Fruit fly (Drosophila melanogaster) whole organism, larva: Measurements from ENCODE around the gene tral.

Experiments used
- noc ChIP-seq: fragments of 200-800 bp; sonication (Bioruptor generic); optimal IDR thresholded peaks from 3 replicates; lab custom pipeline; 2019; ENCODE audit warnings: missing biosample characterization, mild to moderate bottlenecking, missing genetic modification characterization, moderate library complexity

tral gene

DNA sequence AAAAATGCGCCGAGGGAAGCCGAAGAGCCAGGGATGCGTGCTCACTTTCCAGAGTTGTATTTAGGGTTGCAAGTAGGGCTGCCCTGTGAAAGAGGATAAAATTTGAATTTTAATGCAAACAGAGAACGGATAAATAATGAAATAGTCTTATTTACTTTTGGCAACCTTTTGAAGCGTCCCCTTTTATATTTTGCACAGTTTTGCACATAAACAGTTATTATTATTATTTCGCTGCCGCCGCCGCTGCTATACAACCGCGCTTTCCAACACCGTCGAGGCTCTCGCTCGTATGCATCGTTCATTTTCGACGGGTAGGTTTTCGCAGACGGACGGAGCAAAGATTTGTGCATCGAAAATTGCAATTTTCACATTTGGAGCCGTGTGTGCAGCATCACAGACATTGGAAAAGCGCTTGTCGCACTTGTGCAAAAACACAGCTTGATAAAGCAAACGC lies at the start of gene tral, which contains the start of gene sti:
Gene tral, plus strand, starts transcription at position 298 of the 454 bp plus-strand sequence.
Gene sti, minus strand, starts transcription at position 54 of the 454 bp plus-strand sequence.
- TF ChIP-seq noc (tag; lab: Kevin White, UChicago) = peak; percentile 78

DNA sequence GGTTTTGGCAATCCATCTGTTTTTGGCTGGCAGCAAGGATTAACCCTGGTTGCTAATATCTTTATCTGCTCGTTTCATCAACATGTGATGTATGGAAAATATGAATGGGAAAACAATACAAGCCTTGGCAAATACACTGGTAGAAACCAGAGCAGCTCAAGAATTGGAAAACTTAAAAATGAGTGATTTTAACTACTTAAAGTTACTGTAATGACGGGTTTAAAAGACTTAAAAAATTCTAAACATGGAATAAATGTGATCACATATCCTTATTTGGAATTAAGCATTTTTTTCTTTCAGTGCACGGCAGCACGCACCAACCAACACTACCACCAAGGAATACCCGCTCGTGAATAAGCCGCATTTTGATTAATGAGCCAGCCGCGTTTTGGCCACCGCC lies 49.6 kb upstream of the tral start:
- TF ChIP-seq noc (tag; lab: Kevin White, UChicago) = no peak

DNA sequence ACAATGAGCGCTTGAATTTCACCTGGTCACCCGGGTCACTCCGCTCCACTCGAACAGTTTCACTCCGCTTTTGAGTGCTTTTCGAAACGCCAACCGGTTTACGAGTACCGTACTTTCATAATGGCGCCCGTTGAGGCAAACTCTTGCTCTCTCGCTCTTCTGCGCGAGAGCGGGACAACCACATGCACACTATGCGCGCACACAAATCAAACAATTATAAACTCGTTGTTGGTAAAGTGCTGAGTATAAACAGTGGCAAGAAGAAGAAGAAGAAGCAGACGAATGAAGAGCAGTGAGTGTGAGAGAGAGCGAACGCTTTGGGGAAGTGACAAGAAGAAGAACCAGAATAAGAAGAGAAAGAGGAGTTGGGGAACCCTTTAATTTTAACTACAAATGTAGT lies 46.8 kb upstream of the tral start, which contains the start of gene eyg:
Gene eyg, minus strand, starts transcription at position 6 of the 400 bp plus-strand sequence.
- TF ChIP-seq noc (tag; lab: Kevin White, UChicago) = no peak

DNA sequence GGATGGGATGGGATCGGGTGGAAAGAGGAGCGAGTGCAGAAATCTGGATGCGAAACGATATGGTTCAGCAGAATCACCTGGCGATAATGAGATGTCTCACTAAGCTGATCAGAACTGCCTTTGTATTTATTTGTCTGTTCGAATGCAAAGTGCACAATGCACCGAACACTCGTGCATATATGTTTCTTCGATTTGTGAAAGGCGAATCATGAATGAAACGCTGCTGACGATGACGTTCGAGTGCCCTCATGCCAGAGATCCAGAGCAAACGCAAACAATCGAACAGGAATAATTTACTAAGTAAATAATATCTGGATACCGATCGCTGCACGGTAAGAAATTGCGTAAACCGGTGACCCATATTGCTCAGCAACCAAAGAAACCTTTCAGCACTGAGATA lies 45.2 kb upstream of the tral start, which contains the start of gene CG32102:
Gene CG32102, minus strand, starts transcription at position 101 of the 400 bp plus-strand sequence.
- no peak for TF ChIP-seq noc (tag; lab: Kevin White, UChicago)

DNA sequence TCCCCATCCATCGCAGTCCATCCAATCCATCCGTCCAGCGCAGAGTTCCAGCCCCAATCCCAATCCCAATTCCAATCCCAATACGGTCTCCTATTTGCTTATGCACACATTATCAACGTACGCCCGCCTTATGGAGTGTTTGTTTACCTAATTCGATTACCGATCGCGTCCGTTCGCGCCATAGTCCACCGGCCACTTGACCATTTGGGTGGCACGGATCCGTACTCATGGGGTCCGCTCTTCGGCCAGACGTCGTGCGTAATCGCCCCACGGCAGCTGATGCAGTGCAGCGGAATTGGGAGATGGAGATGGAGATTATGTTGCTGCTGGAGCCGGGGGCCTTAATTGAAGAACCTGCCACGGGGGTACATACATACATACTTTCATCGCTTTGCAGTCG lies 44.4 kb upstream of the tral start:
- TF ChIP-seq noc (tag; lab: Kevin White, UChicago) = no peak

DNA sequence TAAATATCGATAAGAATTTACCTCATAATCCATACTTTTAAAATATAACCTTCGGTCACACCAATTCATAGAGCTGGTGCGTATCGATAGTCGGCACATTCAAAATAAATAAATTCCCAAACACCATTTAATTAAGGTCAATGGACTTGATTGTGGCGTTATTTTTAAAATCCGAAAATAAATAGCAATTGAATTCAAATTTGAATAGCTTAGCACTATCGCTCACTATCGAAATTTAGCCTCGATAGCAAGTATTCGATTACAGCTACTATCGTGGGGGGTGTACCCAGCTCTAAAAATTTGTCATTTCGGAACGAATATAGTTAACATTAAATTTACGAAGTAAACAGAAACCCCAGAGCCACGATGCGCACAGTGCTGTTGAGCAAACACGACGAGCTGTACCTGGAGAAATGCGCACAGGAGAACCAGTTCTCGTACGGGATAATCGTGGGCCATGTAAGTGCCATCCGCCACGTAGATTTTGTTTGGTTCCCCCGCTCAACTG lies 43.3 kb upstream of the tral start, which contains the start of gene CG10616:
Gene CG10616, plus strand, starts transcription at position 258 of the 508 bp plus-strand sequence.
- no peak for TF ChIP-seq noc (tag; lab: Kevin White, UChicago)

DNA sequence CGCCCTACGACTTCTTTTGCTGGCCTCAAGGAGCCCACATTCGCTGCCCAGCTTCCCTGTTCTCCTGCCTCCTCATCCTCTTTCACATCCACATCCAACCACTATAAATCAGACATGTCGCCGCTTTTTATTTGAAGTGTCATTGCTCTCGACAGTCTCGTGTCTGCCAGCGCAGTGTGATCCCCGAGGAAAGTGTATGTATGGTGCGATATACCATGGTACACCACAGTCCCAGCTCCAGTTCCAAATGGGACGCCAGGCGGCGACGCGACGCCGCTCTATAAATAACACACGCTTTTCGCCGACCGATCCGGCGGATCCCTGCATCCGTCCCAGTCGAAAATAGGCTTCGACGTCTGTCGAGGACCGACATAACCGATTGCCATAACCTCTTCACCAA lies 36.6 kb upstream of the tral start:
- TF ChIP-seq noc (tag; lab: Kevin White, UChicago) = no peak

DNA sequence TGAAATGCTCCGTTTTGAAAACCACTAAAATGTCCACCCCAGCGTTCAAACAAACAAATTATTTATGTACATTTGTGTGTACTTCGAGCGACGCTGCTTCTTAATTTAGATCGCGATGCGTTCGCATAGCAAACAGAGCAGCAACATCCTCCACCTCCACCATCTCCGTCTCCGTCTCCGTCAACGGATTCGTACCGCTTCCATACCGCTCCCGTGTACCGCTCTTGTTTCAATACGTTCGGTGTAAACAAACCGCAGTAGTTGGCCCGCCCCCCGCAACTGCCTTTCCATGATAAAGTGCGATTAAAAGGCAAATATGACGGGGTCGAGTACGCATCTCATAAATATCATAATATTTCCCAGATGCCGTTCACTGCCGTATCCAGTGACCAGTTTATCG lies 32.6 kb upstream of the tral start, which contains the start of gene CG33725:
Gene CG33725, plus strand, starts transcription at position 364 of the 400 bp plus-strand sequence.
- no peak for TF ChIP-seq noc (tag; lab: Kevin White, UChicago)

DNA sequence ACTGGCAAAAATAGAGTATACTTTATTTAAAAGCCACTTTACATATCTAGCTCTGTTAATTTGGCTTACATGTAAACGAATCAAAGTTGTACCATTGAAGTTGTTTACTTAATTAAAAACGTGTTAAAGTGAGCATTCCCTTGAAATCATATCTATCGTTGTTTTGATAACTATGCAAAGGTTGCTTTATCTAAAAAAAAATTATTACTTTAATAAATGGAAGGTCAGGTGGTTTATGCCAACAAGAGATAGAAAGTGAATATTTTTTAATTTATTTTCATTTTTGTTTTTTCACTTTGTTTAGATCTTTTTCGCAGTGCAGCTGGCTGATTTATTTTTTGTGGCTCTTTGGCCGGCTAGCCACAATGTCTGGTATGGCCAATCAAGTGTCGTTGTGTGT lies 31.9 kb upstream of the tral start:
- TF ChIP-seq noc (tag; lab: Kevin White, UChicago) = peak; percentile 9

DNA sequence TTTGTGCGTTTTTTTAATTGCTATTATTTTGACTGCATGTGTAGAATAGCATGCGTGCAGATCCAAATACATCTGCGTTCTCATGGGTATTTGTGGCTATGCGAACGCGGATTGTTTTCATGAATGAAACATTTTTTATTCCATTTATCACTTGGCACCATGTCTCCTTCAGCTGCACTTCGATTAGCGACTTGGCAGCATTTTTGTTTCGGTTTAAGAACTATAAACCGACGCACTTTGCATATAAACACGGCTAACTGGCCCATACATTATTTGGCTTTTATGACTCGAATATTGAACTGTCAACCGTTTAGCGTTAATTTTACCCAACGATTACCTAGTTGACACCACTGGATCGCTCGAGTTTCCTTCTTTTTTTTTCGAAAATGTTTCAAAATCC lies 30.4 kb upstream of the tral start:
- TF ChIP-seq noc (tag; lab: Kevin White, UChicago) = no peak

DNA sequence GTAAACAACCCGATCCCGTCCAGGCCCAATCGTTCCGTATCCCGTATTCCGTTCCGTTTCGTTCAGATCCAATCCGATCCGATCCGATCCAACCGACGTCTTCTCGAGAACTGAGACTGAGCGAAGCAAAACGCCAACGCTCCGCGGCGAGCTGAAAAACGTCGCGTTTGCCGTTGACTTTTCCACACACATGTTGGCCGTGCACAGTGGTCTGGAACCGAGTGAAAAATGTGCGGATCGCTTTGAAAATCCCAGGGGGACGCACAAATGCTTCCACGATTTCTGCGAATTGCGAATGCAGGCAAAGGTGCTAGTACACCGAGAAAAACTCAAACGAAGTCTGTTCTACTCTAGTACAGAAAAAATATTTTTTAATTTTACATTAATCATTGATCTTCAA lies 29.9 kb upstream of the tral start, which contains the start of gene CG10663:
Gene CG10663, minus strand, starts transcription at position 88 of the 400 bp plus-strand sequence.
- TF ChIP-seq noc (tag; lab: Kevin White, UChicago) = no peak

DNA sequence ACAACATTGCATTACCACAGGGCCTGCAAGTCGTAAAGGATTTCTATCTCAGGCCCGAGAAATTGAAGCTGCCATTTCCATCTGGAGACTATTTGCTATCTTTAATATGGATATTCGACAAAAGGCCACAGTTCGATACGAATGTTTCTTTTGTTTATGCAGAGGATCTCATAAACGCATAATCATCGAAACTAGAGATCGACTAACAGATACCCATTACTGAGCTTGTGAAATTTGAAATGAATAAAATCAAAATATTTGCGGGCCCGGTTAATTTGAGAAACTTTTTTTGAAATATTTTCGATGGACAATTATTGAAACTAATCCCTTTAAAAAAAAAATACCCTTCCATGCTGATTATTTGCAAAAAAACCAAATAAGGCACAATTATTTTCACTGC lies 28.7 kb upstream of the tral start:
- no peak for TF ChIP-seq noc (tag; lab: Kevin White, UChicago)

DNA sequence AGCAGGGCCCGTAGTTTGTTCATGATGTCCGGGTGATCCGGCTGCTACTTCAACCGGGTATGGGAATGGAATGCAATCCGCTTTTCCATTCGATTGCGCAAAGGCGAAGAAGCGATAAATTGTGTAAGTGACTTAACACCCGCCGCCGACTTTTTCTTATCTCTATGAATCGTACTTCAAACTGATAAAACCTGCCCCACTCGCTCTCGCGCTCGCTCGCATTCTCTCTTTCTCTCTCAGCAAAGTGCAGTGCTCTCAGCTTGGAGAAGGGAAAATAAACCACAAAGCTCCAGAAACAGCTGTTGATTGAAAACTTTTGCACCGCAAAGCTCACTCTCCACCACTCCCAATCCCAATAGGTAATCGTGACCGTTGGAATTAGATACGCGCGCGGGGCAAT lies 24.9 kb upstream of the tral start:
- TF ChIP-seq noc (tag; lab: Kevin White, UChicago) = no peak

DNA sequence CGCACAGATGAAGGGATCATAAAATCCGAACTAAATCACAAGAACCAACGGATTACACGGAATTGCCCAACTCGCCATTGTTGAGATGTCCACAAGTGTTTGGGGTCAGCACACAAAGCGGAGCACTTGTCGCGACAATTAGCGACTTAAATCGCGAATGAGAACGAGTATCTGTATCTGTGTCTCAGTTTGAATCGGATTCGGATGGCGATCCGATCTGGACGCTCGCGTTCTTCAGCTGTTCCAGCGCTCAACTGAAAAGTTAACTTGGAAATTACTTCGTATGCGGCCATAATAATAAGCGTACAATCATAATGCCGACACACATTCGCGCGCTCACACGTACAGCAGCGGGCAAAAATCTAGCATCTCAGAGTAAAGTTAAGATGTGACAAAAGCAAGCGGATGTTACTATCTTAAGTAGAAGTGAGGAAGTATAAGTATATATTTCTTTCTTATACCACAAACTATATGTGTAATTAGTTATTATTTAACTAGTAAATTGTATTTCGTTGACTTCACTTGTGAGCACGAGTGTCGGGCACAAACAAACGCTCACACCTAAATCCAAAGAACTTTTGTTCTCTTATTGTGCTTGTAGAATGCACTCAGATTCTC lies 24.3 kb upstream of the tral start, which contains the start of gene CG10660:
Gene CG10660, minus strand, starts transcription at position 259 of the 618 bp plus-strand sequence.
- peak; percentile 84 for TF ChIP-seq noc (tag; lab: Kevin White, UChicago)

DNA sequence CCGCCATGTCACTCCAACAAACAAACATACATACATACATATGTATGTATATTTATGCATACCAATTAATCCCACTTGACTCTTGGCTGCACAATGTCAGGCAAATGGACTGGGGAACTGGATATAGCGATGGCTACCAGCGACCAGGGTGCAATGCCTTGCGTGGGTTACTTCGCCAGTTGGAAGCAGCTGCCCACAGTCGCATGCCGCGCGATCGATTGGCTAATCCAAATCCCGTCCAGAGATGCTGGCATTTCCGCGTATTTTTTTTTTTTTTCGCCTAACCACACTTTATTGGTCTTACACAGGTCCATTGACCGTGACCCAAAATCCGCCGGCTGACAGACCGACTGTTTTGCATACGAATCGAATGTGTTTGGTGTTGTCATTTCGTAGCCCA lies 20.6 kb upstream of the tral start:
- no peak for TF ChIP-seq noc (tag; lab: Kevin White, UChicago)

DNA sequence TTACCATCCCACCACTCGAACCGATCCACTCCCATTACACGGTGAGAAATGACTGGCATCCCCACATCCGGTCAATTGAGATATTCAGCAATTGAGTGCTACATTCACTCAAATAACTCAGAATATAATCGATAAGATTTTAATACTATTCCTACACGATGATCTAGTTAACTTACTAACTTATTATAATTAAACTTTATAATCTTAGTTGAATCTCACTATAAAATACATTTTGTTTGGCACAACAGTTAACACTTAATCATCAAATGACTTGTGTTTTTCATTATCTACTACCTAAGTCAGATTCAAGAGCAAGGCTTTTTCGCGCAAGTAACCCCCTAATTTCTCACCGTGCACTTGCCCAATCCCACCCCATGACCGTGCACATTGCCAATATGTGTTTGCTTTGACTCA lies 19.5 kb upstream of the tral start:
- peak; percentile 2 for TF ChIP-seq noc (tag; lab: Kevin White, UChicago)
